Fruit fly (Drosophila melanogaster) whole organism: ENCODE data around the gene CG11737.

Source experiments
- CG8478 ChIP-seq: fragments of >200 bp; optimal IDR thresholded peaks from 2 replicates; lab custom pipeline; 2018; ENCODE audit warnings: inconsistent platforms
- Dll ChIP-seq: fragments of >200 bp; optimal IDR thresholded peaks from 2 replicates; lab custom pipeline; 2017
- EcR ChIP-seq, 2 experiments: fragments of >200 bp; optimal IDR thresholded peaks; 2 replicates each; lab custom pipeline; 2017; ENCODE audit warnings: missing biosample characterization in 2 of 2, missing genetic modification characterization in 2 of 2, missing genetic modification reagents in 2 of 2
- pan ChIP-seq: fragments of >200 bp; optimal IDR thresholded peaks from 2 replicates; lab custom pipeline; 2017
- psq ChIP-seq: fragments of >200 bp; optimal IDR thresholded peaks from 2 replicates; lab custom pipeline; 2017
- usp ChIP-seq: fragments of >200 bp; optimal IDR thresholded peaks from 2 replicates; lab custom pipeline; 2017; ENCODE audit warnings: missing biosample characterization, missing genetic modification characterization, mixed read lengths

CG11737 gene

DNA sequence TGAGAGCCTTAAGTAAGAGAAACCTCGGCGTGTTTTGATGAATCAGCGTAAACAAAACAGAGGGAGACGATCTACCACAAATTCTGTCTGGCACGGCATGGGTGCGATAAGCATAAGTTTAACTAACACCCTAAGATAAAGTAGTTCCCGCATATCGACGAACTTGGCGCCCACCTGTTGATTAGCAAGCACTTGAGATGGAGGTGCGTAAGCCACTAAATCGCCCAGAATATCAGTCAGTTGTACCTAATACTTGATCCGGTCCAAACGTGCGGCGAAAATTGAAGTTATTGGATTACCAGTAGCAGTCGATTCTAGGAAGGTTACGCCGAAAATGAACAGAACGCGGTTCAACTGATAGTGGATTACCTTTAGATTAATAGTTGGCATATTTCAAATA is 3.8 kb downstream of the CG11737 start, which contains the start of gene CG31454:
CG31454 (plus strand) TSS at position 160 of the 400 bp plus-strand sequence.
- TF ChIP-seq CG8478 (lab: Kevin White, UChicago) = no peak
- no peak for TF ChIP-seq EcR (GFP tag; optimal IDR thresholded peaks at IDR 0.05; lab: Kevin White, UChicago)
- TF ChIP-seq Dll (lab: Kevin White, UChicago) = no peak

DNA sequence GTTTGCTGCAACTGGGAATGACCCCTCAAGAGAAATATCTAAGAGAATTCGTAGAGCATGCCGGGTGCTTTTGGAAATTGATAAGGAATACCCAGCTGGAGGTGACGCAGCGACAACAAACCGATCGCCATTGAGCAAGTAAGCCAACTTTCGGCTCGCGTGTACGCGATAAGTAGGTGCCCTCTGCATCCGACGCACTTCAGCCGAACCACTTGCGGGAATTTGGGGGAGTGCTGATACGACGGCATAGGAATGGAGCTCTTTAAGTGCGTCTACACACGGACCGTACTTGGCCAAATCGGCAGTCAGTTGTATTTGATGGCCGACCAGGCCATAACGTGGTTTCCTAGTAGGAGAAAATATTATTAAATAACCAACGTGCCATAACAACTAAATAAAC is 6.0 kb downstream of the CG11737 start, which contains the start of gene CG31259:
CG31259 (plus strand) TSS at position 277 of the 400 bp plus-strand sequence.
- TF ChIP-seq psq = no peak
- no peak for TF ChIP-seq EcR (GFP tag; optimal IDR thresholded peaks at IDR 0.05; lab: Kevin White, UChicago)
- no peak for TF ChIP-seq CG8478 (lab: Kevin White, UChicago)
- TF ChIP-seq Dll (lab: Kevin White, UChicago) = no peak
- TF ChIP-seq usp = no peak
- no peak for TF ChIP-seq pan

dm6 chr3R:8524277-8524676 is 6.6 kb downstream of the CG11737 start:
- TF ChIP-seq usp (no peak), EcR (GFP tag; optimal IDR thresholded peaks at IDR 0.05; lab: Kevin White, UChicago) (no peak), pan (no peak), Dll (lab: Kevin White, UChicago) (no peak), psq (no peak), CG8478 (lab: Kevin White, UChicago) (no peak)

DNA sequence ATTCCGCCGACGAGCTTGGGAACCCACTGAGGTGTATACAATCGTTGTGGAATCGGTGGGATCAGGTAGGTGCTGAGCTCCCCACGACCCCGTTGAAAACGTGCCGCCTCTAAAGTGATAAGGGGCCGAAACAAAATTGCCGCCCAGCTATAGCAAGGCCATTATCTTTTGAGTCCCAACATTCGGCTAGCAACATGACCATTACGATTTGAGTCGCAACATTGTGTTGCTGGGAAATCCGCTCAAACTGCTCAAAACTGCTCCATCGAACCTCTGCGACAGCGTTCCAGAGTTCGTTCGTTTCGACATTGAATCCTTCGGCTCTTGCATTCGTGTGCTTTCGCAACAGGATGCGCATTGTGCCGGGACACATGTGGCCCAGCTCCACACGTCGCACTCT is 11.2 kb downstream of the CG11737 start, which contains the start of gene CG11741:
CG11741 (minus strand) TSS at position 16 of the 400 bp plus-strand sequence.
- no peak for TF ChIP-seq EcR (GFP tag; optimal IDR thresholded peaks at IDR 0.05; lab: Kevin White, UChicago)

dm6 chr3R:8545915-8546314 is 28.2 kb downstream of the CG11737 start:
- TF ChIP-seq CG8478 (lab: Kevin White, UChicago) (no peak), psq (no peak), Dll (lab: Kevin White, UChicago) (no peak), EcR (GFP tag; optimal IDR thresholded peaks at IDR 0.05; lab: Kevin White, UChicago) (no peak), usp (no peak), pan (no peak)

- TF ChIP-seq pan (no peak), usp (no peak), EcR (GFP tag; optimal IDR thresholded peaks at IDR 0.05; lab: Kevin White, UChicago) (no peak), Dll (lab: Kevin White, UChicago) (no peak), CG8478 (lab: Kevin White, UChicago) (no peak), psq (no peak)
Observed at dm6 chr3R:8552308-8552707, 34.6 kb downstream of the CG11737 start, which contains the start of gene Or85d. Gene Or85d (plus strand): TSS chr3R:8552608.

DNA sequence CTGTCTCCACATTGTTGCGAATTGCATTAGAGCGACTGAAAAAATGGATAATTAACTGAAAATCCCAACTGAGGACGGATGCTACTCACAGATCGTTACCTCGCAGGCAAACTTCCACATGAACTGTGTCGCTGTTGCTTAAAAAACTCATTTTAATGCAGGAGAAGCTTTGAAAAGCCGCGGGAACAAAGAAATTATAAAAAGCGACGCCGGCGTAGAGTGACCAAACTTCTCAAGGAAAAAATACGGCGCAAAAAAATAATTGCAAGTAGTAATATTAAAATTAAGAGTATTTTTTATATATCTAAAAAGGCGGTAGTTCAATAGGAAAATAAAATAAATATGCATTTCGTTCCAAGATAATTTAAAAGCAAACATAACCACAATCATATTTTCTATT is 43.9 kb downstream of the CG11737 start, which contains the start of gene pch2:
pch2 (minus strand) TSS at position 243 of the 400 bp plus-strand sequence.
- no peak for TF ChIP-seq pan
- no peak for TF ChIP-seq usp
- no peak for TF ChIP-seq CG8478 (lab: Kevin White, UChicago)
- TF ChIP-seq Dll (lab: Kevin White, UChicago) = no peak
- TF ChIP-seq EcR (GFP tag; optimal IDR thresholded peaks at IDR 0.05; lab: Kevin White, UChicago) = no peak
- TF ChIP-seq psq = no peak

- no peak for TF ChIP-seq usp
- no peak for TF ChIP-seq Dll (lab: Kevin White, UChicago)
- no peak for TF ChIP-seq pan
Observed at dm6 chr3R:8562484-8562886, 44.8 kb downstream of the CG11737 start, which contains the start of the genes mRpS18A and CG31460. Gene mRpS18A (minus strand): TSS chr3R:8562593. Gene CG31460 (plus strand): TSS chr3R:8562673.

DNA sequence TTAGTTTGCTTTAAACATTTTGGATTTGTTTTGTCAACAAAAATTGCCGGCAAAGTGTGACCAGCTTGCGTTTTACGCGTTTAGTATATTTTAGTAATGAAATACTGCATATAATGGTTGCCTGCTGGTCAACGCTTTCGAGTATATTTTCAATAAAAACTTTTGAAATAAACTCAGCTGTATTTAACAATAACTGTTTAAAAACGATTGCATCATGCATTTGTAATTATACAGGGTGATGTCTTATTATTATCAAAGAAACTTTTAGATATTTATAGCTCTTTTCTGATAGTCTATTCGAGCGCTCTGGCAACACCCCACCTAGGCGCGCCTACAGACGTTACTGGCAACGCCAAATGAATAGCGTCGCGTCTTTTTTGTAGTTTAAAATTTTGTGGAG is 46.1 kb downstream of the CG11737 start, which contains the start of gene Cenp-C:
Cenp-C (plus strand) TSS at position 332 of the 400 bp plus-strand sequence.
- TF ChIP-seq psq (no peak), CG8478 (lab: Kevin White, UChicago) (no peak), EcR (GFP tag; optimal IDR thresholded peaks at IDR 0.05; lab: Kevin White, UChicago) (no peak), usp (no peak), Dll (lab: Kevin White, UChicago) (no peak), pan (no peak)
